Worm (Caenorhabditis elegans) whole organism, late embryonic: ENCODE results near the gene egl-47.

Source experiments
- C08G9.2 ChIP-seq: sonication (generic microtip); optimal IDR thresholded peaks from 2 replicates; lab custom pipeline; 2016; ENCODE audit warnings: mild to moderate bottlenecking, missing genetic modification characterization, moderate library complexity, missing compliant biosample characterization
- F13H6.1 ChIP-seq: sonication (generic microtip); optimal IDR thresholded peaks from 2 replicates; lab custom pipeline; 2016; ENCODE audit warnings: missing genetic modification characterization, missing compliant biosample characterization
- K09A11.1 ChIP-seq: sonication (generic microtip); optimal IDR thresholded peaks from 2 replicates; lab custom pipeline; 2017; ENCODE audit warnings: antibody characterized with exemption, mild to moderate bottlenecking, missing genetic modification characterization, missing compliant biosample characterization; ENCODE audit not compliant: insufficient read depth
- T23F11.4 ChIP-seq: fragments of 200-800 bp; sonication (Bioruptor generic); optimal IDR thresholded peaks from 2 replicates; lab custom pipeline; 2018; ENCODE audit warnings: mild to moderate bottlenecking, missing genetic modification characterization, missing compliant biosample characterization
- ceh-14 ChIP-seq: sonication (generic microtip); optimal IDR thresholded peaks from 2 replicates; lab custom pipeline; 2016; ENCODE audit warnings: missing genotype, missing genetic modification characterization, missing compliant biosample characterization
- ceh-18 ChIP-seq: sonication (generic microtip); optimal IDR thresholded peaks from 2 replicates; lab custom pipeline; 2016; ENCODE audit warnings: missing genetic modification characterization, missing compliant biosample characterization
- ceh-30 ChIP-seq: fragments of 150-350 bp; optimal IDR thresholded peaks from 2 replicates; lab custom pipeline; 2014; ENCODE audit warnings: missing biosample characterization, missing genetic modification characterization
- ceh-31 ChIP-seq: sonication (generic microtip); optimal IDR thresholded peaks from 2 replicates; lab custom pipeline; 2016; ENCODE audit warnings: missing genetic modification characterization, missing compliant biosample characterization
- ceh-45 ChIP-seq: fragments of 200-800 bp; sonication (Bioruptor generic); IDR thresholded peaks from 2 replicates; pipeline ENCODE4 v1.3.6; 2022; ENCODE audit warnings: missing genetic modification reagents, missing genetic modification characterization, missing compliant biosample characterization
- ceh-48 ChIP-seq: sonication (generic microtip); optimal IDR thresholded peaks from 2 replicates; lab custom pipeline; 2016; ENCODE audit warnings: missing genetic modification characterization, inconsistent platforms, missing compliant biosample characterization
- elt-2 ChIP-seq: sonication (generic microtip); optimal IDR thresholded peaks from 2 replicates; lab custom pipeline; 2016; ENCODE audit warnings: missing genetic modification reagents, missing genetic modification characterization, missing compliant biosample characterization
- elt-4 ChIP-seq: sonication (generic microtip); optimal IDR thresholded peaks from 2 replicates; lab custom pipeline; 2016; ENCODE audit warnings: missing genetic modification characterization, missing compliant biosample characterization
- ets-4 ChIP-seq: sonication (generic microtip); optimal IDR thresholded peaks from 2 replicates; lab custom pipeline; 2016; ENCODE audit warnings: missing genetic modification characterization, missing compliant biosample characterization
- fkh-10 ChIP-seq: fragments of 150-350 bp; optimal IDR thresholded peaks from 2 replicates; lab custom pipeline; 2014; ENCODE audit warnings: missing biosample characterization, missing genetic modification reagents, missing genetic modification characterization
- fkh-6 ChIP-seq: sonication (generic microtip); optimal IDR thresholded peaks from 2 replicates; lab custom pipeline; 2016; ENCODE audit warnings: missing genetic modification characterization, missing compliant biosample characterization
- gmeb-2 ChIP-seq: sonication (generic microtip); optimal IDR thresholded peaks from 2 replicates; lab custom pipeline; 2016; ENCODE audit warnings: missing genetic modification characterization, inconsistent platforms, missing compliant biosample characterization
- hlh-13 ChIP-seq: fragments of 200-800 bp; sonication (Bioruptor generic); optimal IDR thresholded peaks from 2 replicates; lab custom pipeline; 2018; ENCODE audit warnings: mild to moderate bottlenecking, missing genetic modification characterization, missing compliant biosample characterization
- hlh-15 ChIP-seq: sonication (generic microtip); optimal IDR thresholded peaks from 2 replicates; lab custom pipeline; 2016; ENCODE audit warnings: missing genetic modification characterization, missing compliant biosample characterization
- hlh-30 ChIP-seq: sonication (generic microtip); optimal IDR thresholded peaks from 2 replicates; lab custom pipeline; 2017; ENCODE audit warnings: antibody characterized with exemption, missing genetic modification characterization, missing compliant biosample characterization; ENCODE audit not compliant: insufficient read depth
- lim-6 ChIP-seq: sonication (generic microtip); optimal IDR thresholded peaks from 2 replicates; lab custom pipeline; 2016; ENCODE audit warnings: missing genetic modification characterization, missing compliant biosample characterization
- mec-3 ChIP-seq: sonication (generic microtip); optimal IDR thresholded peaks from 2 replicates; lab custom pipeline; 2016; ENCODE audit warnings: borderline replicate concordance, missing genetic modification characterization, missing compliant biosample characterization
- nfya-1 ChIP-seq: sonication (generic microtip); optimal IDR thresholded peaks from 2 replicates; lab custom pipeline; 2017; ENCODE audit warnings: missing genetic modification characterization, mild to moderate bottlenecking, missing compliant biosample characterization, antibody characterized with exemption, moderate library complexity
- nhr-11 ChIP-seq: fragments of 150-350 bp; optimal IDR thresholded peaks from 2 replicates; lab custom pipeline; 2014; ENCODE audit warnings: missing biosample characterization, missing genetic modification characterization
- npax-4 ChIP-seq: sonication (generic microtip); optimal IDR thresholded peaks from 2 replicates; lab custom pipeline; 2016; ENCODE audit warnings: missing genetic modification characterization, missing compliant biosample characterization
- odd-2 ChIP-seq: sonication (generic microtip); optimal IDR thresholded peaks from 2 replicates; lab custom pipeline; 2017; ENCODE audit warnings: antibody characterized with exemption, mild to moderate bottlenecking, missing genetic modification characterization, missing compliant biosample characterization
- pag-3 ChIP-seq: sonication (generic microtip); optimal IDR thresholded peaks from 2 replicates; lab custom pipeline; 2016; ENCODE audit warnings: missing compliant biosample characterization, missing genetic modification characterization, borderline replicate concordance
- pax-1 ChIP-seq: fragments of 150-350 bp; optimal IDR thresholded peaks from 2 replicates; lab custom pipeline; 2014; ENCODE audit warnings: missing biosample characterization, missing genetic modification characterization
- pha-2 ChIP-seq: sonication (generic microtip); optimal IDR thresholded peaks from 2 replicates; lab custom pipeline; 2017; ENCODE audit warnings: mild to moderate bottlenecking, missing genetic modification characterization, missing compliant biosample characterization
- pros-1 ChIP-seq: fragments of 150-350 bp; optimal IDR thresholded peaks from 2 replicates; lab custom pipeline; 2014; ENCODE audit warnings: missing biosample characterization, missing genetic modification reagents, missing genetic modification characterization
- ref-2 ChIP-seq: sonication (generic microtip); optimal IDR thresholded peaks from 2 replicates; lab custom pipeline; 2016; ENCODE audit warnings: missing genetic modification characterization, missing compliant biosample characterization
- sox-2 ChIP-seq: fragments of 200-800 bp; sonication (Bioruptor generic); IDR thresholded peaks from 2 replicates; pipeline ENCODE4 v1.3.6; 2022; ENCODE audit warnings: missing genetic modification reagents, missing genetic modification characterization, missing compliant biosample characterization
- tbx-2 ChIP-seq: sonication (generic microtip); optimal IDR thresholded peaks from 2 replicates; lab custom pipeline; 2016; ENCODE audit warnings: missing genetic modification characterization, missing compliant biosample characterization
- unc-3 ChIP-seq, 2 experiments: fragments of 200-800 bp in 1 of 2; sonication (Bioruptor generic) in 1 of 2; sonication (generic microtip) in 1 of 2; conservative IDR thresholded peaks in 1 of 2; optimal IDR thresholded peaks in 1 of 2; 2 replicates each; pipeline versions ENCODE4 v1.3.6 to Lab custom; 2016 to 2022; ENCODE audit warnings: missing compliant biosample characterization in 2 of 2, missing genetic modification characterization in 2 of 2, missing genetic modification reagents in 1 of 2
- unc-55 ChIP-seq: sonication (generic microtip); optimal IDR thresholded peaks from 2 replicates; lab custom pipeline; 2017; ENCODE audit warnings: missing biosample characterization, missing genetic modification reagents, missing genetic modification characterization
- unc-86 ChIP-seq: sonication (generic microtip); optimal IDR thresholded peaks from 2 replicates; lab custom pipeline; 2016; ENCODE audit warnings: missing genetic modification characterization, missing compliant biosample characterization
- ztf-16 ChIP-seq: sonication (generic microtip); optimal IDR thresholded peaks from 2 replicates; lab custom pipeline; 2017; ENCODE audit warnings: missing genetic modification characterization, missing compliant biosample characterization

egl-47 gene

ce11 chrV:9899278-9899677 is at the start of gene egl-47:
Gene egl-47, plus strand, starts transcription at chrV:9899578.
- TF ChIP-seq hlh-30: no peak
- no peak for TF ChIP-seq F13H6.1 (tag; lab: Kevin White, UChicago)

DNA sequence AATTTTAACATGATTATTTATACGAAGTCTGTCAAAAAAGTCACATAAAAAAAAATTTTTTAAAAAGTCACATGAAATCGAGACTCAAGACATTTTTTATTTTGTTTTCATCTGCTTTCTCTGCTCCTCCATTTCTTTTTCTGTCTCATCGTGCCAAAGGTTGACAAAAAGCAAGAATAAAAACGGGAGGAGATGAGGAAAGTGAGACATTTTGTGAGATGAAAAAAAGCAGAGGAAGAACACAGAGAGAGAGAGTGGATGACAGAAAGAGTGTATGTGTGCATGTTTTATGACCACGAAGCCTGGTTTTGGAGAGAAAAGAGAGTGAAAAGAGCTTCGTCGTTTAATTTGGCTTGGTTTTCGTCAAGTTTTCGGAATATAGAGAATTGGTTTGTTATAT is 45.6 kb upstream of the egl-47 start:
- no peak for TF ChIP-seq ceh-30 (tag; lab: Kevin White, UChicago)
- no peak for TF ChIP-seq hlh-13 (GFP tag; lab: Kevin White, UChicago)
- no peak for TF ChIP-seq ceh-48 (tag; lab: Kevin White, UChicago)
- TF ChIP-seq hlh-30: no peak
- TF ChIP-seq ceh-31 (tag; lab: Kevin White, UChicago): no peak
- no peak for TF ChIP-seq fkh-6 (tag; lab: Kevin White, UChicago)
- TF ChIP-seq K09A11.1 (tag; lab: Kevin White, UChicago): no peak
- TF ChIP-seq pag-3 (tag; lab: Kevin White, UChicago): no peak
- no peak for TF ChIP-seq sox-2 (GFP tag; lab: Robert Waterston, UW)
- no peak for TF ChIP-seq C08G9.2
- no peak for TF ChIP-seq odd-2
- TF ChIP-seq hlh-15 (tag; lab: Kevin White, UChicago): no peak
- TF ChIP-seq, all 69 proteins: peak for 0

DNA sequence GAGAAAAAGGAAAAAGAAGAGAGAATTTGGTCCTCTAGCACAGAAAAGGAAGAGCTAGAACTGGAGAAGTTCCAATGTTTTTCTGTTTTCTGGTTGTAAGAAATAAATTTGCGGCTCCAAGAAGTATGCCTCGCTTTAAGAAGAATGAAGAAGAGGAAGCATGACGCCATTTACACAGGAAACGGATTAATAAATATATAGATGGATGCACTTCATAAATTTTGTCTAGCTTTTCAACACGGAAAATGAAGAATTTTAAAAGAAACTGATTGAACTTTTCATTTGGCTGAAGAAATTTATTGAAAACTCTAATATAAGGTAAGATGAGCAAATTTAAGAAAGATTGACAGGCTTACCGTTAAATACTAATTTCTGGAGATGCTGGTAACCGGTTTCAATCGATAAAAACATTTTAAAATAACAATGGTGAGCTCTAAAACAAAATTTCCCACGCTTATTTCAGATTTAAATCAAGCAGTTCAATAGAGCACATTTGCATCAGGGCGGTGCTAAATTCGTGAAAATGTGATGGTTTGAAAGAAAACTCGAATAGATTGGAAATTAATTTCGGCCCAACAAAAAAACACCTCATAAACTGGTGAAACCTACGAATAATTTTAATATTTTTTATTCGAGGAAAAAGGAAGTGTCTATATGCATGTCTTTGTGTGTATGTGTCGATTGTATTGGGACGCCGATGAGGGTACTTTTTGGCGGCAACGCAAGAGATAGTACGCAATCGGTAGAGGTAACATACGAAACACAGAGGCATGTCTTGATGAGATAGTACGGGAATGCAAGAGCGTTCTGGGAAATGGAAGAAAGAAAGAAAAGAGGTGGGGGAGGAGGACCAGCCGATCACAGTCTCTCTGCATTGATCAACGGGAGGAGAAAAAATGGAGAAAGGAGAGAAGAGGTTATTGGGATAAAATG is 43.2 kb upstream of the egl-47 start:
- TF ChIP-seq pha-2 (peak; percentile 12), F13H6.1 (tag; lab: Kevin White, UChicago) (no peak), ref-2 (tag; lab: Kevin White, UChicago) (peak; percentile 31), C08G9.2 (peak; percentile 1), pax-1 (tag; lab: Kevin White, UChicago) (no peak), elt-2 (tag; lab: Kevin White, UChicago) (peak; percentile 3), nfya-1 (tag; lab: Kevin White, UChicago) (peak; percentile 23), pros-1 (peak; percentile 32), ceh-18 (peak; percentile 18), tbx-2 (tag; lab: Kevin White, UChicago) (peak; percentile 24), ceh-31 (tag; lab: Kevin White, UChicago) (peak; percentile 21), mec-3 (tag; lab: Kevin White, UChicago) (no peak)

DNA sequence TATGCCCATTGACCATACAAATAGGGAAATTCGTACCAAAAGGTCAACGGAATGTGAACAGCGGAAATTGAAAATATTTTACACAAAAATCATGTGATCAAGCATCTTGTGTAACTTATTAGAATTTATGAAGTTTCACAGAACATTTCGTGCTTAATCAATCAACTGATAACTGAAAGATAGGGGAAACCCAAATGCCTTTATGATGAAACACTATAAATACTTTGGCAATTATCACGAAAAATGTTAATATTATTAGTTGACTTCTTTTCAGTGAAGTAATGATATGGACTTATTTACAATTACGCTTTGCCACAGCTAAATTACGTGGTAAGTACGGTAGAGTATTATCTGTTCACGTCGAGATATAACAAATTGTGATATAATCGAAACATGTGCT is 42.4 kb upstream of the egl-47 start:
- no peak for TF ChIP-seq unc-3 (GFP tag; conservative IDR thresholded peaks at IDR 0.05; lab: Robert Waterston, UW)
- TF ChIP-seq unc-3 (tag; optimal IDR thresholded peaks at IDR 0.05; lab: Kevin White, UChicago): no peak
- TF ChIP-seq ceh-14: no peak
- TF ChIP-seq odd-2: no peak
- TF ChIP-seq mec-3 (tag; lab: Kevin White, UChicago): no peak
- TF ChIP-seq F13H6.1 (tag; lab: Kevin White, UChicago): no peak
- TF ChIP-seq ztf-16 (tag; lab: Kevin White, UChicago): no peak
- TF ChIP-seq npax-4: no peak
- no peak for TF ChIP-seq ceh-31 (tag; lab: Kevin White, UChicago)
- TF ChIP-seq unc-55 (GFP tag; lab: Kevin White, UChicago): no peak
- no peak for TF ChIP-seq fkh-6 (tag; lab: Kevin White, UChicago)
- no peak for TF ChIP-seq nfya-1 (tag; lab: Kevin White, UChicago)

- no peak for TF ChIP-seq C08G9.2
- TF ChIP-seq lim-6 (tag; lab: Kevin White, UChicago): no peak
- TF ChIP-seq ceh-45: no peak
- no peak for TF ChIP-seq tbx-2 (tag; lab: Kevin White, UChicago)
- TF ChIP-seq unc-86: no peak
- TF ChIP-seq nhr-11 (tag; lab: Kevin White, UChicago): no peak
- TF ChIP-seq T23F11.4: no peak
- TF ChIP-seq ceh-18: no peak
- no peak for TF ChIP-seq elt-4 (tag; lab: Kevin White, UChicago)
- no peak for TF ChIP-seq ets-4 (tag; lab: Kevin White, UChicago)
- TF ChIP-seq pros-1: no peak
- TF ChIP-seq ceh-31 (tag; lab: Kevin White, UChicago): no peak
- TF ChIP-seq gmeb-2: no peak
- TF ChIP-seq fkh-10 (GFP tag; lab: Kevin White, UChicago): no peak
Measured at ce11 chrV:9859863-9860262, 39.5 kb upstream of the egl-47 start, which contains the start of gene lsy-12. Gene lsy-12, minus strand, starts transcription at chrV:9859963.
